Fruit fly (Drosophila melanogaster) Kc167 (cell line): ENCODE data around the gene CG4914.

ENCODE experiments used
- Myc ChIP-seq: fragments of >200 bp; optimal IDR thresholded peaks from 2 replicates; lab custom pipeline; 2017; ENCODE audit warnings: missing external identifiers
- Sin3A ChIP-seq: fragments of >200 bp; optimal IDR thresholded peaks from 2 replicates; lab custom pipeline; 2018; ENCODE audit warnings: missing external identifiers
- h ChIP-seq: fragments of >200 bp; optimal IDR thresholded peaks from 3 replicates; lab custom pipeline; 2018; ENCODE audit warnings: missing external identifiers
- insv ChIP-seq: fragments of >200 bp; optimal IDR thresholded peaks from 3 replicates; lab custom pipeline; 2018; ENCODE audit warnings: missing external identifiers
- psq ChIP-seq: fragments of >200 bp; optimal IDR thresholded peaks from 2 replicates; lab custom pipeline; 2017; ENCODE audit warnings: missing external identifiers
- ttk ChIP-seq: sonication (Bioruptor generic); optimal IDR thresholded peaks from 2 replicates; lab custom pipeline; 2017; ENCODE audit warnings: missing external identifiers

The CG4914 gene

dm6 chr3L:14637705-14638529 is 40.0 kb downstream of the CG4914 start:
- TF ChIP-seq ttk (lab: Kevin White, UChicago) = no peak
- TF ChIP-seq psq (lab: Kevin White, UChicago) = no peak
- no peak for TF ChIP-seq insv (lab: Kevin White, UChicago)
- TF ChIP-seq Sin3A = no peak
- no peak for TF ChIP-seq Myc (lab: Kevin White, UChicago)
- no peak for TF ChIP-seq h (lab: Kevin White, UChicago)

- TF ChIP-seq Myc (lab: Kevin White, UChicago) (no peak), ttk (lab: Kevin White, UChicago) (no peak), Sin3A (no peak), insv (lab: Kevin White, UChicago) (no peak), h (lab: Kevin White, UChicago) (no peak)
Observed at dm6 chr3L:14636740-14637189, 41.2 kb downstream of the CG4914 start.

- TF ChIP-seq psq (lab: Kevin White, UChicago) = no peak
Observed at dm6 chr3L:14635564-14635937, 42.4 kb downstream of the CG4914 start.

dm6 chr3L:14634773-14635563 is 43.0 kb downstream of the CG4914 start:
- no peak for TF ChIP-seq insv (lab: Kevin White, UChicago)
- TF ChIP-seq Myc (lab: Kevin White, UChicago) = no peak
- TF ChIP-seq h (lab: Kevin White, UChicago) = no peak

- TF ChIP-seq h (lab: Kevin White, UChicago) (no peak), Sin3A (no peak), psq (lab: Kevin White, UChicago) (no peak), insv (lab: Kevin White, UChicago) (no peak)
Observed at dm6 chr3L:14634019-14634772, 43.8 kb downstream of the CG4914 start.

- TF ChIP-seq h (lab: Kevin White, UChicago) (no peak), insv (lab: Kevin White, UChicago) (no peak), Myc (lab: Kevin White, UChicago) (no peak), Sin3A (no peak), psq (lab: Kevin White, UChicago) (no peak), ttk (lab: Kevin White, UChicago) (no peak)
Observed at dm6 chr3L:14632908-14633307, 45.0 kb downstream of the CG4914 start.

dm6 chr3L:14631964-14632758 is 45.8 kb downstream of the CG4914 start, which contains the start of the genes RecQ5 and dlp:
RecQ5 (minus strand) TSS chr3L:14632077.
dlp (plus strand) TSS chr3L:14632601.
- TF ChIP-seq Myc (lab: Kevin White, UChicago) (no peak), psq (lab: Kevin White, UChicago) (no peak), Sin3A (no peak), insv (lab: Kevin White, UChicago) (no peak), h (lab: Kevin White, UChicago) (no peak), ttk (lab: Kevin White, UChicago) (no peak)

- no peak for TF ChIP-seq ttk (lab: Kevin White, UChicago)
- TF ChIP-seq Sin3A = no peak
- TF ChIP-seq h (lab: Kevin White, UChicago) = no peak
- TF ChIP-seq insv (lab: Kevin White, UChicago) = no peak
- TF ChIP-seq Myc (lab: Kevin White, UChicago) = no peak
- TF ChIP-seq psq (lab: Kevin White, UChicago) = no peak
Observed at dm6 chr3L:14625568-14625996, 52.4 kb downstream of the CG4914 start.
